Worm (Caenorhabditis elegans) whole organism, L1 larva: ENCODE results near the gene Y52E8A.6.

Source experiments
- C16A3.4 ChIP-seq: fragments of 150-350 bp; optimal IDR thresholded peaks from 2 replicates; lab custom pipeline; 2014; ENCODE audit warnings: missing biosample characterization, missing genetic modification characterization
- C34B4.2 ChIP-seq: sonication (generic microtip); optimal IDR thresholded peaks from 2 replicates; lab custom pipeline; 2017; ENCODE audit warnings: mild to moderate bottlenecking, missing genetic modification characterization, missing compliant biosample characterization
- F16B12.6 ChIP-seq: fragments of 150-350 bp; optimal IDR thresholded peaks from 2 replicates; lab custom pipeline; 2014; ENCODE audit warnings: missing biosample characterization, missing genetic modification characterization
- blmp-1 ChIP-seq: fragments of 150-350 bp; optimal IDR thresholded peaks from 2 replicates; lab custom pipeline; 2014; ENCODE audit warnings: missing biosample characterization, missing genetic modification characterization
- ceh-82 ChIP-seq, 3 experiments: fragments of 150-350 bp in 1 of 3; sonication (generic microtip) in 2 of 3; optimal IDR thresholded peaks; 2 replicates each; lab custom pipeline; 2014 to 2017; ENCODE audit warnings: missing biosample characterization in 3 of 3, missing genetic modification characterization in 3 of 3
- ces-1 ChIP-seq: fragments of 150-350 bp; optimal IDR thresholded peaks from 2 replicates; lab custom pipeline; 2014; ENCODE audit warnings: missing biosample characterization, missing genetic modification reagents, missing genetic modification characterization
- dpl-1 ChIP-seq, 3 experiments: fragments of 150-350 bp in 2 of 3; sonication (generic microtip) in 1 of 3; optimal IDR thresholded peaks; 2 replicates each; lab custom pipeline; 2014 to 2017; ENCODE audit warnings: missing biosample characterization in 3 of 3, missing genetic modification characterization in 3 of 3, missing genetic modification reagents in 3 of 3
- dsc-1 ChIP-seq: sonication (generic microtip); optimal IDR thresholded peaks from 2 replicates; lab custom pipeline; 2016; ENCODE audit warnings: mild to moderate bottlenecking, missing genetic modification characterization, missing compliant biosample characterization
- efl-1 ChIP-seq, 4 experiments: fragments of 150-350 bp; optimal IDR thresholded peaks in 3 of 4; peaks in 1 of 4; 1 replicate in 1 of 4; 2 replicates in 3 of 4; lab custom pipeline; 2014; ENCODE audit warnings: missing biosample characterization in 2 of 4, missing genetic modification characterization in 2 of 4, missing genetic modification reagents in 2 of 4
- egl-27 ChIP-seq, 2 experiments: fragments of 150-350 bp in 1 of 2; sonication (generic microtip); optimal IDR thresholded peaks; 3 replicates each; lab custom pipeline; 2017 to 2018; ENCODE audit warnings: missing biosample characterization in 2 of 2, missing genetic modification characterization in 2 of 2, missing genetic modification reagents in 2 of 2
- elt-3 ChIP-seq, 6 experiments: fragments of 150-350 bp in 1 of 6; sonication (generic microtip); optimal IDR thresholded peaks; 2 replicates each; lab custom pipeline; 2017 to 2018; ENCODE audit warnings: missing biosample characterization in 6 of 6, missing genetic modification characterization in 6 of 6, inconsistent platforms in 1 of 6
- ets-5 ChIP-seq: fragments of 200-800 bp; sonication (Bioruptor generic); IDR thresholded peaks from 2 replicates; pipeline ENCODE4 v1.3.6; 2022; ENCODE audit warnings: missing genetic modification characterization, missing compliant biosample characterization
- grh-1 ChIP-seq: fragments of 200-800 bp; sonication (Bioruptor generic); IDR thresholded peaks from 2 replicates; pipeline ENCODE4 v1.3.6; 2022; ENCODE audit warnings: missing genetic modification reagents, missing genetic modification characterization, missing compliant biosample characterization
- hlh-4 ChIP-seq: sonication (generic microtip); optimal IDR thresholded peaks from 2 replicates; lab custom pipeline; 2016; ENCODE audit warnings: mild to moderate bottlenecking, missing genetic modification characterization, missing compliant biosample characterization
- jun-1 ChIP-seq: fragments of 150-350 bp; optimal IDR thresholded peaks from 2 replicates; lab custom pipeline; 2014; ENCODE audit warnings: missing biosample characterization, missing genetic modification reagents, missing genetic modification characterization
- lin-14 ChIP-seq: fragments of 200-800 bp; sonication (Bioruptor generic); optimal IDR thresholded peaks from 2 replicates; lab custom pipeline; 2018; ENCODE audit warnings: mild to moderate bottlenecking, missing genetic modification characterization, moderate library complexity, missing compliant biosample characterization
- lir-3 ChIP-seq: sonication (generic microtip); optimal IDR thresholded peaks from 2 replicates; lab custom pipeline; 2016; ENCODE audit warnings: mild to moderate bottlenecking, missing genetic modification characterization, moderate library complexity, missing compliant biosample characterization; ENCODE audit not compliant: poor library complexity
- lsy-2 ChIP-seq, 2 experiments: fragments of 150-350 bp; optimal IDR thresholded peaks; 2 replicates each; lab custom pipeline; 2014; ENCODE audit warnings: missing biosample characterization in 2 of 2, missing genetic modification characterization in 2 of 2
- mab-9 ChIP-seq: fragments of 200-800 bp; sonication (Bioruptor generic); IDR thresholded peaks from 2 replicates; pipeline ENCODE4 v1.3.6; 2022; ENCODE audit warnings: missing genetic modification reagents, missing genetic modification characterization, missing compliant biosample characterization
- mdl-1 ChIP-seq, 2 experiments: fragments of 150-350 bp; optimal IDR thresholded peaks; 2 replicates each; lab custom pipeline; 2014 to 2017; ENCODE audit warnings: missing biosample characterization in 2 of 2, missing genetic modification characterization in 2 of 2, inconsistent platforms in 1 of 2
- mef-2 ChIP-seq: fragments of 150-350 bp; optimal IDR thresholded peaks from 2 replicates; lab custom pipeline; 2014; ENCODE audit warnings: missing biosample characterization, missing genetic modification characterization
- mep-1 ChIP-seq: fragments of 150-350 bp; optimal IDR thresholded peaks from 2 replicates; lab custom pipeline; 2014; ENCODE audit warnings: missing biosample characterization, missing genetic modification characterization
- nhr-12 ChIP-seq: sonication (generic microtip); optimal IDR thresholded peaks from 2 replicates; lab custom pipeline; 2017; ENCODE audit warnings: missing biosample characterization, missing genetic modification characterization
- nhr-20 ChIP-seq: sonication (generic microtip); optimal IDR thresholded peaks from 2 replicates; lab custom pipeline; 2016; ENCODE audit warnings: mild to moderate bottlenecking, missing genetic modification characterization, missing compliant biosample characterization
- nhr-28 ChIP-seq: fragments of 150-350 bp; optimal IDR thresholded peaks from 2 replicates; lab custom pipeline; 2014; ENCODE audit warnings: missing biosample characterization, missing genetic modification characterization
- nhr-47 ChIP-seq: sonication (generic microtip); optimal IDR thresholded peaks from 2 replicates; lab custom pipeline; 2016; ENCODE audit warnings: mild to moderate bottlenecking, missing genetic modification characterization, moderate library complexity, missing compliant biosample characterization
- nhr-71 ChIP-seq: sonication (generic microtip); optimal IDR thresholded peaks from 2 replicates; lab custom pipeline; 2016; ENCODE audit warnings: mild to moderate bottlenecking, missing genetic modification characterization, moderate library complexity, missing compliant biosample characterization
- nhr-77 ChIP-seq: fragments of 150-350 bp; optimal IDR thresholded peaks from 2 replicates; lab custom pipeline; 2014; ENCODE audit warnings: missing biosample characterization, missing genetic modification characterization
- nhr-85 ChIP-seq: sonication (generic microtip); peaks from one replicate; lab custom pipeline; 2016; ENCODE audit warnings: missing genetic modification characterization, inconsistent platforms, missing compliant biosample characterization
- snpc-4 ChIP-seq: fragments of 150-350 bp; optimal IDR thresholded peaks from 2 replicates; lab custom pipeline; 2014; ENCODE audit warnings: missing biosample characterization, missing genetic modification characterization
- sptf-1 ChIP-seq: fragments of 150-350 bp; optimal IDR thresholded peaks from 2 replicates; lab custom pipeline; 2014; ENCODE audit warnings: missing biosample characterization, missing genetic modification characterization
- tbx-2 ChIP-seq: sonication (generic microtip); optimal IDR thresholded peaks from 2 replicates; lab custom pipeline; 2016; ENCODE audit warnings: missing genetic modification characterization, missing compliant biosample characterization
- unc-130 ChIP-seq: fragments of 150-350 bp; optimal IDR thresholded peaks from 2 replicates; lab custom pipeline; 2017; ENCODE audit warnings: missing biosample characterization, missing genetic modification characterization, inconsistent platforms
- unc-30 ChIP-seq: sonication (generic microtip); optimal IDR thresholded peaks from 2 replicates; lab custom pipeline; 2017; ENCODE audit warnings: missing biosample characterization, missing genetic modification characterization
- unc-62 ChIP-seq: fragments of 150-350 bp; optimal IDR thresholded peaks from 2 replicates; lab custom pipeline; 2014; ENCODE audit warnings: missing biosample characterization, missing genetic modification reagents, missing genetic modification characterization
- unc-86 ChIP-seq: sonication (generic microtip); optimal IDR thresholded peaks from 2 replicates; lab custom pipeline; 2016; ENCODE audit warnings: missing genetic modification characterization, missing compliant biosample characterization
- unc-98 ChIP-seq: fragments of 200-800 bp; sonication (Bioruptor generic); IDR thresholded peaks from 2 replicates; pipeline ENCODE4 v1.3.6; 2022; ENCODE audit warnings: missing genetic modification characterization, missing compliant biosample characterization
- vab-15 ChIP-seq: sonication (generic microtip); optimal IDR thresholded peaks from 2 replicates; lab custom pipeline; 2017; ENCODE audit warnings: missing genotype, mild to moderate bottlenecking, missing genetic modification characterization, missing compliant biosample characterization
- zag-1 ChIP-seq: fragments of 150-350 bp; optimal IDR thresholded peaks from 2 replicates; lab custom pipeline; 2014; ENCODE audit warnings: missing biosample characterization, missing genetic modification characterization
- ztf-11 ChIP-seq, 2 experiments: sonication (generic microtip); optimal IDR thresholded peaks; 2 replicates each; lab custom pipeline; 2016 to 2017; ENCODE audit warnings: missing genetic modification characterization in 2 of 2, missing biosample characterization in 1 of 2, missing compliant biosample characterization in 1 of 2

The Y52E8A.6 gene

DNA sequence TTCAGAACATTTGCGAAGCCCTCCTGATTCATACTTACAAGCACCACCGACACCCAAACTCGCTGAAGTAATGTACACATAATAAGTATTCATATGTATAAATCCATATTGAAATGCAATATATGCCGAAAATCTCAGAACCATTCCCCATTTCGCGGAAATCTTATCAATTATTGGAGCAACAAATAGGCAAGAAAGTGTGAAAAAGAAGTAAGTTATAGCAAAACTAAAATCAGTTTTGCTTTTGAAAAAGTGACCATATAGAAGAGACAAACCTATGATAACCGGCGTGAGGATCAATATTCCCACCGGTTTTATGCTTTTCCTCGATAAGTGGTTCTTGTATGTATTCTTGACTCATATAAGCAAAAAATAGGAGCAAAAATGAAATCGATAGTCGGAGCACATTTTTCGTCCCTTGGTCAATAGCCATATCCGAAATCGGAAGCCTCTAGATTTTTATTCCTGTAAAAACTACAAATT is at the start of gene Y52E8A.6:
Y52E8A.6 (minus strand) TSS at position 433 of the 483 bp plus-strand sequence.
- TF ChIP-seq nhr-28 (tag; lab: Kevin White, UChicago): no peak

DNA sequence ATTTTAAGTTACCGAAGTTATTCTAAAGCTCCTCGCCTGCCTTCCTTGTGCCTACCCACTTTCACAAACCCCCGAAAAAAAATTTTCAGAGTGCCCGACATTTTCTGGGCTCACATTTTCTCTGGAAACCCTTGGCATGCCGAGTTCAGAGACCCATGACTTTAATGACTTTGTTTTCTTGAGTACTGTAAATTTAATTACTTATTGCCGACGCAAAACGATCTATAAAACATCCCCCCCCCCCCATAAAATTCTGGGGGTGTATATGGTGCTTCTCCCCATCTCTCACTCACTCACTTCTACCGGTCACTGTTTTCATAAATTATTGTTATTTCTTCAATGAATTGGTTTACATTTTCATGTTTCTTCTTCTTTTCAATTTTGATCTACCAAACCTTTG is 48.2 kb upstream of the Y52E8A.6 start, which contains the start of gene try-9:
try-9 (plus strand) TSS at position 301 of the 400 bp plus-strand sequence.
- TF ChIP-seq unc-30 (no peak), egl-27 (tag; optimal IDR thresholded peaks at IDR 0.05; lab: Kevin White, UChicago) (no peak), snpc-4 (tag; lab: Kevin White, UChicago) (no peak), mep-1 (tag; lab: Kevin White, UChicago) (no peak), C34B4.2 (tag; lab: Kevin White, UChicago) (no peak), unc-130 (tag; lab: Kevin White, UChicago) (no peak), elt-3 (tag; optimal IDR thresholded peaks at IDR 0.05; lab: Kevin White, UChicago) (no peak), ces-1 (GFP tag; lab: Kevin White, UChicago) (no peak), ets-5 (GFP tag; lab: Robert Waterston, UW) (no peak), dsc-1 (tag; lab: Kevin White, UChicago) (no peak), mdl-1 (tag; optimal IDR thresholded peaks at IDR 0.05; lab: Kevin White, UChicago) (no peak), lsy-2 (tag; optimal IDR thresholded peaks at IDR 0.05; lab: Kevin White, UChicago) (no peak), lir-3 (tag; lab: Kevin White, UChicago) (no peak), dpl-1 (GFP tag; optimal IDR thresholded peaks at IDR 0.05; lab: Kevin White, UChicago) (no peak), nhr-47 (tag; lab: Kevin White, UChicago) (no peak), unc-98 (GFP tag; lab: Robert Waterston, UW) (no peak), zag-1 (tag; lab: Kevin White, UChicago) (no peak), nhr-12 (tag; lab: Kevin White, UChicago) (no peak)

- TF ChIP-seq nhr-71 (tag; lab: Kevin White, UChicago): no peak
- TF ChIP-seq tbx-2 (tag; lab: Kevin White, UChicago): no peak
- TF ChIP-seq ztf-11 (tag; optimal IDR thresholded peaks at IDR 0.05; lab: Kevin White, UChicago): no peak
- no peak for TF ChIP-seq blmp-1 (tag; lab: Kevin White, UChicago)
- TF ChIP-seq jun-1 (tag; lab: Kevin White, UChicago): peak; percentile 4
- peak; percentile 48 for TF ChIP-seq lin-14
- no peak for TF ChIP-seq nhr-77 (tag; lab: Kevin White, UChicago)
- TF ChIP-seq mef-2 (tag; lab: Kevin White, UChicago): no peak
- peak; percentile 1 for TF ChIP-seq nhr-20
- no peak for TF ChIP-seq unc-62 (GFP tag; lab: Kevin White, UChicago)
- no peak for TF ChIP-seq sptf-1 (tag; lab: Kevin White, UChicago)
- no peak for TF ChIP-seq unc-86 (tag; lab: Kevin White, UChicago)
- TF ChIP-seq ceh-82 (tag; optimal IDR thresholded peaks at IDR 0.05; lab: Kevin White, UChicago): no peak
- no peak for TF ChIP-seq C16A3.4
- no peak for TF ChIP-seq nhr-28 (tag; lab: Kevin White, UChicago)
- no peak for TF ChIP-seq vab-15 (tag; lab: Kevin White, UChicago)
- no peak for TF ChIP-seq efl-1 (optimal IDR thresholded peaks at IDR 0.05; lab: Kevin White, UChicago)
- TF ChIP-seq efl-1 (GFP tag; optimal IDR thresholded peaks at IDR 0.05 in 1 of 2; lab: Kevin White, UChicago): peak in 1 of 2 experiments; percentile 87
- peak; percentile 96 for TF ChIP-seq grh-1
- peak; percentile 63 for TF ChIP-seq nhr-85 (tag; lab: Kevin White, UChicago)
- no peak for TF ChIP-seq F16B12.6 (tag; lab: Kevin White, UChicago)
- no peak for TF ChIP-seq mab-9 (GFP tag; lab: Robert Waterston, UW)
- no peak for TF ChIP-seq hlh-4 (tag; lab: Kevin White, UChicago)
- TF ChIP-seq, all 84 proteins: peak for 6
These were observed 42.3 kb upstream of the Y52E8A.6 start for ce11 chrII:4362088-4362487.
